Worm (Caenorhabditis elegans) whole organism, young adult: ENCODE data around the gene F28D1.6.

Source experiments
- B0035.1 ChIP-seq: sonication (generic microtip); optimal IDR thresholded peaks from 2 replicates; lab custom pipeline; 2016; ENCODE audit warnings: missing genetic modification characterization, mild to moderate bottlenecking, missing compliant biosample characterization, missing genotype, missing genetic modification reagents
- D2030.7 ChIP-seq: fragments of 200-800 bp; sonication (Bioruptor generic); IDR thresholded peaks from 2 replicates; pipeline ENCODE4 v1.3.6; 2022; ENCODE audit warnings: missing genetic modification reagents, missing genetic modification characterization, missing compliant biosample characterization
- F57A8.1 ChIP-seq: fragments of 200-800 bp; sonication (Bioruptor generic); optimal IDR thresholded peaks from 2 replicates; lab custom pipeline; 2018; ENCODE audit warnings: mild to moderate bottlenecking, missing genetic modification characterization, moderate library complexity, missing compliant biosample characterization
- K12H6.12 ChIP-seq: fragments of 200-800 bp; sonication (Bioruptor generic); optimal IDR thresholded peaks from 2 replicates; lab custom pipeline; 2018; ENCODE audit warnings: mild to moderate bottlenecking, missing genetic modification characterization, missing compliant biosample characterization
- aptf-2 ChIP-seq: fragments of 200-800 bp; sonication (Bioruptor generic); conservative IDR thresholded peaks from 2 replicates; pipeline ENCODE4 v1.3.6; 2022; ENCODE audit warnings: missing genetic modification reagents, missing genetic modification characterization, missing compliant biosample characterization
- atf-7 ChIP-seq: sonication (generic microtip); optimal IDR thresholded peaks from 2 replicates; lab custom pipeline; 2017; ENCODE audit warnings: mild to moderate bottlenecking, missing genetic modification characterization, missing compliant biosample characterization
- cebp-1 ChIP-seq, 2 experiments: fragments of 200-800 bp in 1 of 2; sonication (Bioruptor generic) in 1 of 2; sonication (generic microtip) in 1 of 2; IDR thresholded peaks in 1 of 2; optimal IDR thresholded peaks in 1 of 2; 2 replicates each; pipeline versions ENCODE4 v1.3.6 to Lab custom; 2017 to 2022; ENCODE audit warnings: missing compliant biosample characterization in 2 of 2, missing genetic modification characterization in 2 of 2, mild to moderate bottlenecking in 1 of 2, missing genetic modification reagents in 1 of 2, moderate library complexity in 1 of 2
- cebp-2 ChIP-seq: fragments of 200-800 bp; sonication (Bioruptor generic); IDR thresholded peaks from 2 replicates; pipeline ENCODE4 v1.3.6; 2022; ENCODE audit warnings: missing genetic modification characterization, missing compliant biosample characterization
- ceh-40 ChIP-seq: fragments of 200-800 bp; sonication (Bioruptor generic); IDR thresholded peaks from 2 replicates; pipeline ENCODE4 v1.3.6; 2022; ENCODE audit warnings: missing genetic modification characterization, missing compliant biosample characterization
- chd-7 ChIP-seq: sonication (generic microtip); optimal IDR thresholded peaks from 2 replicates; lab custom pipeline; 2016; ENCODE audit warnings: mild to moderate bottlenecking, missing genetic modification characterization, moderate library complexity, missing compliant biosample characterization
- dox-1 ChIP-seq: fragments of 200-800 bp; sonication (Bioruptor generic); IDR thresholded peaks from 2 replicates; pipeline ENCODE4 v1.3.6; 2022; ENCODE audit warnings: missing genetic modification reagents, missing genetic modification characterization, missing compliant biosample characterization
- efl-1 ChIP-seq: fragments of 150-350 bp; optimal IDR thresholded peaks from 2 replicates; lab custom pipeline; 2014; ENCODE audit warnings: missing biosample characterization, missing genetic modification reagents, missing genetic modification characterization
- hmg-20 ChIP-seq: fragments of 200-800 bp; sonication (Bioruptor generic); IDR thresholded peaks from 2 replicates; pipeline ENCODE4 v1.3.6; 2022; ENCODE audit warnings: missing genetic modification reagents, missing genetic modification characterization, missing compliant biosample characterization
- let-526 ChIP-seq: fragments of 200-800 bp; sonication (Bioruptor generic); IDR thresholded peaks from 2 replicates; pipeline ENCODE4 v1.3.6; 2022; ENCODE audit warnings: missing genetic modification reagents, missing genetic modification characterization, missing compliant biosample characterization
- let-607 ChIP-seq, 2 experiments: fragments of 200-800 bp in 1 of 2; sonication (Bioruptor generic) in 1 of 2; sonication (generic microtip) in 1 of 2; optimal IDR thresholded peaks; 2 replicates each; lab custom pipeline; 2016 to 2018; ENCODE audit warnings: mild to moderate bottlenecking in 2 of 2, missing compliant biosample characterization in 2 of 2, missing genetic modification characterization in 2 of 2, moderate library complexity in 2 of 2, missing genotype in 1 of 2
- lin-26 ChIP-seq: fragments of 200-800 bp; sonication (Bioruptor generic); IDR thresholded peaks from 2 replicates; pipeline ENCODE4 v1.3.6; 2022; ENCODE audit warnings: missing genetic modification reagents, missing genetic modification characterization, missing compliant biosample characterization
- lin-40 ChIP-seq: sonication (generic microtip); optimal IDR thresholded peaks from 2 replicates; lab custom pipeline; 2016; ENCODE audit warnings: missing genetic modification characterization, mild to moderate bottlenecking, missing compliant biosample characterization, missing genotype, missing genetic modification reagents
- lin-54 ChIP-seq: fragments of 200-800 bp; sonication (Bioruptor generic); optimal IDR thresholded peaks from 2 replicates; lab custom pipeline; 2018; ENCODE audit warnings: mild to moderate bottlenecking, missing genetic modification characterization, missing compliant biosample characterization
- lsl-1 ChIP-seq: fragments of 200-800 bp; sonication (Bioruptor generic); optimal IDR thresholded peaks from 2 replicates; lab custom pipeline; 2018; ENCODE audit warnings: mild to moderate bottlenecking, missing genetic modification characterization, moderate library complexity, missing compliant biosample characterization
- lsy-27 ChIP-seq: sonication (generic microtip); optimal IDR thresholded peaks from 2 replicates; lab custom pipeline; 2017; ENCODE audit warnings: missing genetic modification characterization, mild to moderate bottlenecking, missing compliant biosample characterization, antibody characterized with exemption, missing genotype, borderline replicate concordance; ENCODE audit not compliant: insufficient read depth
- madf-3 ChIP-seq: fragments of 200-800 bp; sonication (Bioruptor generic); IDR thresholded peaks from 2 replicates; pipeline ENCODE4 v1.3.6; 2022; ENCODE audit warnings: missing genetic modification reagents, missing genetic modification characterization, missing compliant biosample characterization
- madf-6 ChIP-seq: fragments of 200-800 bp; sonication (Bioruptor generic); IDR thresholded peaks from 2 replicates; pipeline ENCODE4 v1.3.6; 2022; ENCODE audit warnings: missing genetic modification reagents, missing genetic modification characterization, missing compliant biosample characterization
- mcd-1 ChIP-seq: fragments of 200-800 bp; sonication (Bioruptor generic); IDR thresholded peaks from 2 replicates; pipeline ENCODE4 v1.3.6; 2022; ENCODE audit warnings: missing genetic modification reagents, missing genetic modification characterization, missing compliant biosample characterization
- mel-28 ChIP-seq: sonication (generic microtip); optimal IDR thresholded peaks from 2 replicates; lab custom pipeline; 2016; ENCODE audit warnings: borderline replicate concordance, mild to moderate bottlenecking, missing genetic modification characterization, missing compliant biosample characterization
- mxl-1 ChIP-seq: sonication (generic microtip); optimal IDR thresholded peaks from 2 replicates; lab custom pipeline; 2016; ENCODE audit warnings: missing genetic modification characterization, missing compliant biosample characterization
- nfya-2 ChIP-seq: fragments of 200-800 bp; sonication (Bioruptor generic); IDR thresholded peaks from 2 replicates; pipeline ENCODE4 v1.3.6; 2022; ENCODE audit warnings: missing genetic modification reagents, missing genetic modification characterization, missing compliant biosample characterization
- nfyb-1 ChIP-seq: fragments of 200-800 bp; sonication (Bioruptor generic); IDR thresholded peaks from 2 replicates; pipeline ENCODE4 v1.3.6; 2022; ENCODE audit warnings: missing genetic modification reagents, missing genetic modification characterization, missing compliant biosample characterization
- nhr-179 ChIP-seq: sonication (generic microtip); optimal IDR thresholded peaks from 2 replicates; lab custom pipeline; 2016; ENCODE audit warnings: mild to moderate bottlenecking, missing genetic modification characterization, missing compliant biosample characterization
- nhr-80 ChIP-seq: sonication (generic microtip); optimal IDR thresholded peaks from 2 replicates; lab custom pipeline; 2016; ENCODE audit warnings: missing genetic modification characterization, missing compliant biosample characterization
- nhr-90 ChIP-seq: sonication (generic microtip); optimal IDR thresholded peaks from 2 replicates; lab custom pipeline; 2016; ENCODE audit warnings: missing genotype, mild to moderate bottlenecking, missing genetic modification characterization, missing compliant biosample characterization
- rec-8 ChIP-seq, 2 experiments: sonication (generic microtip); optimal IDR thresholded peaks; 2 replicates each; lab custom pipeline; 2016; ENCODE audit warnings: mild to moderate bottlenecking in 2 of 2, missing genetic modification characterization in 2 of 2, missing genetic modification reagents in 2 of 2, missing genotype in 2 of 2, missing biosample characterization in 1 of 2, missing compliant biosample characterization in 1 of 2, moderate library complexity in 1 of 2
- rpc-1 ChIP-seq, 2 experiments: fragments of 150-350 bp in 1 of 2; sonication (generic microtip) in 1 of 2; optimal IDR thresholded peaks; 2 replicates each; lab custom pipeline; 2014 to 2018; ENCODE audit warnings: missing biosample characterization in 1 of 2, missing genetic modification characterization in 1 of 2, missing genetic modification reagents in 1 of 2, missing genotype in 1 of 2
- sdz-38 ChIP-seq: sonication (generic microtip); optimal IDR thresholded peaks from 2 replicates; lab custom pipeline; 2016; ENCODE audit warnings: missing genotype, missing genetic modification characterization, missing compliant biosample characterization
- snpc-1.1 ChIP-seq: sonication (generic microtip); optimal IDR thresholded peaks from 2 replicates; lab custom pipeline; 2017; ENCODE audit warnings: missing genetic modification characterization, mild to moderate bottlenecking, missing compliant biosample characterization, antibody characterized with exemption, moderate library complexity, missing genotype, missing genetic modification reagents; ENCODE audit not compliant: insufficient read depth
- sptf-2 ChIP-seq: fragments of 200-800 bp; sonication (Bioruptor generic); optimal IDR thresholded peaks from 2 replicates; lab custom pipeline; 2018; ENCODE audit warnings: mild to moderate bottlenecking, missing genetic modification characterization, missing compliant biosample characterization
- unc-62 ChIP-seq: fragments of 150-350 bp; optimal IDR thresholded peaks from 2 replicates; lab custom pipeline; 2014; ENCODE audit warnings: missing biosample characterization, missing genetic modification reagents, missing genetic modification characterization
- xnd-1 ChIP-seq: sonication (generic microtip); optimal IDR thresholded peaks from 2 replicates; lab custom pipeline; 2016; ENCODE audit warnings: missing genotype, missing genetic modification reagents, missing genetic modification characterization, missing compliant biosample characterization
- zim-3 ChIP-seq: sonication (generic microtip); optimal IDR thresholded peaks from 2 replicates; lab custom pipeline; 2017; ENCODE audit warnings: mild to moderate bottlenecking, missing genetic modification characterization, moderate library complexity, missing compliant biosample characterization
- ztf-3 ChIP-seq: fragments of 200-800 bp; sonication (Bioruptor generic); optimal IDR thresholded peaks from 2 replicates; lab custom pipeline; 2018; ENCODE audit warnings: mild to moderate bottlenecking, missing genetic modification characterization, missing compliant biosample characterization
- ztf-6 ChIP-seq: fragments of 200-800 bp; sonication (Bioruptor generic); IDR thresholded peaks from 2 replicates; pipeline ENCODE4 v1.3.6; 2022; ENCODE audit warnings: missing genetic modification reagents, missing genetic modification characterization, missing compliant biosample characterization

Gene F28D1.6

ce11 chrIV:12403440-12403839 lies 18.5 kb upstream of the F28D1.6 start:
- TF ChIP-seq ztf-3 (GFP tag; lab: Kevin White, UChicago) (no peak), lin-40 (tag; lab: Kevin White, UChicago) (no peak), mcd-1 (GFP tag; lab: Robert Waterston, UW) (no peak), zim-3 (tag; lab: Kevin White, UChicago) (no peak), sdz-38 (tag; lab: Kevin White, UChicago) (no peak), snpc-1.1 (no peak), D2030.7 (no peak), madf-3 (GFP tag; lab: Robert Waterston, UW) (no peak), F57A8.1 (GFP tag; lab: Kevin White, UChicago) (no peak), hmg-20 (GFP tag; lab: Robert Waterston, UW) (no peak), lsl-1 (GFP tag; lab: Kevin White, UChicago) (no peak), K12H6.12 (no peak), xnd-1 (tag; lab: Kevin White, UChicago) (no peak), nfya-2 (GFP tag; lab: Robert Waterston, UW) (no peak), sptf-2 (no peak), efl-1 (GFP tag; lab: Kevin White, UChicago) (no peak), rec-8 (tag; optimal IDR thresholded peaks at IDR 0.05; lab: Kevin White, UChicago) (no peak), mxl-1 (tag; lab: Kevin White, UChicago) (no peak)
- TF ChIP-seq, all 124 proteins: peak for 0

ce11 chrIV:12399983-12400382 lies 15.0 kb upstream of the F28D1.6 start:
- peak; percentile 93 for TF ChIP-seq nhr-80
- peak; percentile 69 for TF ChIP-seq unc-62
- peak; percentile 47; the same call in 1 of the 2 replicates for TF ChIP-seq dox-1
- no peak for TF ChIP-seq cebp-1 (GFP tag; IDR thresholded peaks at IDR 0.05; lab: Robert Waterston, UW)
- TF ChIP-seq cebp-1 (tag; optimal IDR thresholded peaks at IDR 0.05; lab: Kevin White, UChicago), result no peak
- TF ChIP-seq nfyb-1 (GFP tag; lab: Robert Waterston, UW), result no peak
- peak; percentile 19 for TF ChIP-seq lin-40 (tag; lab: Kevin White, UChicago)
- no peak for TF ChIP-seq nhr-179 (tag; lab: Kevin White, UChicago)
- TF ChIP-seq atf-7 (tag; lab: Kevin White, UChicago), result peak; percentile 19
- TF ChIP-seq lin-54, result peak; percentile 10
- TF ChIP-seq, all 124 proteins: peak for 6

- no peak for TF ChIP-seq B0035.1 (tag; lab: Kevin White, UChicago)
- no peak for TF ChIP-seq nhr-80
- no peak for TF ChIP-seq ztf-6 (GFP tag; lab: Robert Waterston, UW)
- no peak for TF ChIP-seq let-607 (tag; optimal IDR thresholded peaks at IDR 0.05; lab: Kevin White, UChicago)
- no peak for TF ChIP-seq chd-7 (tag; lab: Kevin White, UChicago)
- TF ChIP-seq madf-6 (GFP tag; lab: Robert Waterston, UW), result no peak
- TF ChIP-seq ceh-40, result no peak
- TF ChIP-seq aptf-2, result no peak
- no peak for TF ChIP-seq lsy-27
- TF ChIP-seq let-526 (GFP tag; lab: Robert Waterston, UW), result no peak
- TF ChIP-seq rpc-1 (optimal IDR thresholded peaks at IDR 0.05; lab: Kevin White, UChicago), result no peak
- no peak for TF ChIP-seq rpc-1 (tag; optimal IDR thresholded peaks at IDR 0.05; lab: Kevin White, UChicago)
- TF ChIP-seq mel-28, result no peak
- no peak for TF ChIP-seq cebp-2 (GFP tag; lab: Robert Waterston, UW)
- TF ChIP-seq unc-62, result no peak
- TF ChIP-seq nhr-90 (tag; lab: Kevin White, UChicago), result no peak
- no peak for TF ChIP-seq lin-26
Measured at ce11 chrIV:12398437-12398836, 13.5 kb upstream of the F28D1.6 start, which contains the start of gene acs-20. acs-20 (minus strand) TSS chrIV:12398706.
